Worm (Caenorhabditis elegans) whole organism, mixed stage, embryonic: ENCODE results near the gene spp-28.

ENCODE experiments used
- M03D4.4 ChIP-seq: sonication (generic microtip); optimal IDR thresholded peaks from 2 replicates; lab custom pipeline; 2017; ENCODE audit warnings: mild to moderate bottlenecking, missing genetic modification characterization, missing compliant biosample characterization
- bed-3 ChIP-seq: fragments of 200-800 bp; sonication (Bioruptor generic); optimal IDR thresholded peaks from 3 replicates; lab custom pipeline; 2018; ENCODE audit warnings: mild to moderate bottlenecking, missing genetic modification characterization, moderate library complexity, missing compliant biosample characterization
- blmp-1 ChIP-seq: fragments of 150-350 bp; optimal IDR thresholded peaks from 2 replicates; lab custom pipeline; 2014; ENCODE audit warnings: missing biosample characterization, missing genetic modification characterization
- ceh-39 ChIP-seq: fragments of 150-350 bp; optimal IDR thresholded peaks from 2 replicates; lab custom pipeline; 2014; ENCODE audit warnings: missing biosample characterization, missing genetic modification characterization
- ceh-43 ChIP-seq: fragments of 200-800 bp; sonication (Bioruptor generic); optimal IDR thresholded peaks from 2 replicates; lab custom pipeline; 2018; ENCODE audit warnings: mild to moderate bottlenecking, missing genetic modification characterization, moderate library complexity, missing compliant biosample characterization
- ceh-83 ChIP-seq: fragments of 200-800 bp; sonication (Bioruptor generic); optimal IDR thresholded peaks from 2 replicates; lab custom pipeline; 2018; ENCODE audit warnings: mild to moderate bottlenecking, missing genetic modification characterization, missing compliant biosample characterization
- ces-1 ChIP-seq: fragments of 150-350 bp; optimal IDR thresholded peaks from 2 replicates; lab custom pipeline; 2014; ENCODE audit warnings: missing biosample characterization, missing genetic modification reagents, missing genetic modification characterization
- drap-1 ChIP-seq: fragments of 200-800 bp; sonication (Bioruptor generic); optimal IDR thresholded peaks from 3 replicates; lab custom pipeline; 2018; ENCODE audit warnings: mild to moderate bottlenecking, missing genetic modification characterization, missing compliant biosample characterization
- elt-1 ChIP-seq: sonication (generic microtip); optimal IDR thresholded peaks from 2 replicates; lab custom pipeline; 2017; ENCODE audit warnings: missing genetic modification characterization, mild to moderate bottlenecking, missing compliant biosample characterization, antibody characterized with exemption, moderate library complexity, borderline replicate concordance; ENCODE audit not compliant: insufficient read depth
- elt-3 ChIP-seq: fragments of 150-350 bp; optimal IDR thresholded peaks from 2 replicates; lab custom pipeline; 2014; ENCODE audit warnings: missing biosample characterization, missing genetic modification characterization
- ham-2 ChIP-seq: fragments of 200-800 bp; sonication (Bioruptor generic); optimal IDR thresholded peaks from 2 replicates; lab custom pipeline; 2018; ENCODE audit warnings: mild to moderate bottlenecking, missing genetic modification characterization, missing compliant biosample characterization
- hlh-1 ChIP-seq: fragments of 150-350 bp; optimal IDR thresholded peaks from 2 replicates; lab custom pipeline; 2014; ENCODE audit warnings: missing biosample characterization, missing genetic modification reagents, missing genetic modification characterization
- lin-13 ChIP-seq: fragments of 150-350 bp; optimal IDR thresholded peaks from 2 replicates; lab custom pipeline; 2014; ENCODE audit warnings: missing biosample characterization, missing genetic modification characterization
- lin-32 ChIP-seq: fragments of 200-800 bp; sonication (Bioruptor generic); optimal IDR thresholded peaks from 2 replicates; lab custom pipeline; 2018; ENCODE audit warnings: mild to moderate bottlenecking, missing genetic modification characterization, missing compliant biosample characterization
- lsy-2 ChIP-seq: fragments of 150-350 bp; optimal IDR thresholded peaks from 2 replicates; lab custom pipeline; 2014; ENCODE audit warnings: missing biosample characterization, missing genetic modification characterization
- mab-5 ChIP-seq: fragments of 150-350 bp; optimal IDR thresholded peaks from 2 replicates; lab custom pipeline; 2014; ENCODE audit warnings: missing biosample characterization, missing genetic modification characterization
- mep-1 ChIP-seq: fragments of 150-350 bp; optimal IDR thresholded peaks from 2 replicates; lab custom pipeline; 2017; ENCODE audit warnings: missing biosample characterization, missing genetic modification reagents, missing genetic modification characterization, inconsistent platforms
- mls-2 ChIP-seq: sonication (generic microtip); optimal IDR thresholded peaks from 2 replicates; lab custom pipeline; 2016; ENCODE audit warnings: mild to moderate bottlenecking, missing genetic modification characterization, moderate library complexity, missing compliant biosample characterization
- nhr-12 ChIP-seq: fragments of 150-350 bp; optimal IDR thresholded peaks from 2 replicates; lab custom pipeline; 2014; ENCODE audit warnings: missing biosample characterization, missing genetic modification characterization
- nhr-2 ChIP-seq: fragments of 150-350 bp; optimal IDR thresholded peaks from 2 replicates; lab custom pipeline; 2014; ENCODE audit warnings: missing biosample characterization, missing genetic modification characterization
- nhr-237 ChIP-seq: fragments of 150-350 bp; optimal IDR thresholded peaks from 2 replicates; lab custom pipeline; 2014; ENCODE audit warnings: missing biosample characterization, missing genetic modification characterization
- nhr-28 ChIP-seq: fragments of 150-350 bp; optimal IDR thresholded peaks from 2 replicates; lab custom pipeline; 2014; ENCODE audit warnings: missing biosample characterization, missing genetic modification characterization
- nhr-76 ChIP-seq: sonication (generic microtip); optimal IDR thresholded peaks from 2 replicates; lab custom pipeline; 2017; ENCODE audit warnings: missing biosample characterization, missing genetic modification characterization
- pha-4 ChIP-seq: fragments of 150-350 bp; optimal IDR thresholded peaks from 2 replicates; lab custom pipeline; 2018; ENCODE audit warnings: missing biosample characterization, missing genetic modification reagents, missing genetic modification characterization
- sem-2 ChIP-seq: fragments of 200-800 bp; sonication (Bioruptor generic); optimal IDR thresholded peaks from 2 replicates; lab custom pipeline; 2018; ENCODE audit warnings: mild to moderate bottlenecking, missing genetic modification characterization, missing compliant biosample characterization
- snpc-4 ChIP-seq: fragments of 150-350 bp; optimal IDR thresholded peaks from 2 replicates; lab custom pipeline; 2014; ENCODE audit warnings: missing biosample characterization, missing genetic modification characterization
- sptf-1 ChIP-seq: sonication (generic microtip); optimal IDR thresholded peaks from 2 replicates; lab custom pipeline; 2017; ENCODE audit warnings: mild to moderate bottlenecking, missing genetic modification characterization, moderate library complexity, missing compliant biosample characterization
- tbx-8 ChIP-seq: fragments of 200-800 bp; sonication (Bioruptor generic); optimal IDR thresholded peaks from 2 replicates; lab custom pipeline; 2018; ENCODE audit warnings: mild to moderate bottlenecking, missing genetic modification characterization, moderate library complexity, missing compliant biosample characterization
- unc-120 ChIP-seq: sonication (generic microtip); optimal IDR thresholded peaks from 2 replicates; lab custom pipeline; 2017; ENCODE audit warnings: missing genetic modification characterization, missing compliant biosample characterization; ENCODE audit not compliant: poor library complexity, severe bottlenecking
- unc-62 ChIP-seq: fragments of 150-350 bp; optimal IDR thresholded peaks from 2 replicates; lab custom pipeline; 2014; ENCODE audit warnings: missing biosample characterization, missing genetic modification reagents, missing genetic modification characterization
- zip-8 ChIP-seq: fragments of 150-350 bp; optimal IDR thresholded peaks from 2 replicates; lab custom pipeline; 2014; ENCODE audit warnings: missing biosample characterization, missing genetic modification characterization
- ztf-11 ChIP-seq: fragments of 150-350 bp; optimal IDR thresholded peaks from 2 replicates; lab custom pipeline; 2014; ENCODE audit warnings: missing biosample characterization, missing genetic modification characterization

Gene spp-28

ce11 chrIII:4190241-4190640 is at the start of gene spp-28:
Gene spp-28, minus strand, starts transcription at chrIII:4190341.
- no peak for TF ChIP-seq lsy-2 (tag; lab: Kevin White, UChicago)
- TF ChIP-seq zip-8: no peak
- no peak for TF ChIP-seq mep-1 (tag; lab: Kevin White, UChicago)
- no peak for TF ChIP-seq ceh-39
- no peak for TF ChIP-seq unc-62 (GFP tag; lab: Kevin White, UChicago)
- TF ChIP-seq tbx-8: no peak
- TF ChIP-seq lin-13: no peak
- TF ChIP-seq blmp-1: no peak
- no peak for TF ChIP-seq bed-3
- TF ChIP-seq nhr-12 (tag; lab: Kevin White, UChicago): no peak
- TF ChIP-seq M03D4.4: no peak
- no peak for TF ChIP-seq mls-2
- no peak for TF ChIP-seq ceh-43 (GFP tag; lab: Kevin White, UChicago)
- no peak for TF ChIP-seq sem-2 (GFP tag; lab: Kevin White, UChicago)

DNA sequence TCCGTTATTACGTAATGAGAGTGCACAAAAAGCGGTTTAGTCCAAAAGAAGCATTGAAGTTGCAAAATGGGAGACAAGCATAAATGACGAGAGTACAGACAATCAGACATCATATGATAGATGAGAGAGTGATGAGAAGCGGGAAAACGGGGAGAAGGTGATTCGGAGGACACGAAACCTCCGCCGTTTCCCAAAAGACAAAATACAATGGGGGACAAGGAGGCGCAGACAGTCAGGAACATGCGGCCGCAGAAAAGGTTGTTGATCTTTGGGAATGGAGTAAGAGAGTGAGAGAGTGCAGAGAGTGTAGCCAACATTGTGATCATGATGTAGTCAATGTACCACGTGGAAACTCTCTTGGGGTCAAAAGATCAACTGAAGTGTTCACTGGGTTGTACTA is 47.5 kb upstream of the spp-28 start:
- TF ChIP-seq lin-32 (GFP tag; lab: Kevin White, UChicago): no peak
- TF ChIP-seq lin-13: peak; percentile 35
- TF ChIP-seq nhr-12 (tag; lab: Kevin White, UChicago): peak; percentile 94
- peak; percentile 25 for TF ChIP-seq lsy-2 (tag; lab: Kevin White, UChicago)
- no peak for TF ChIP-seq nhr-2
- TF ChIP-seq hlh-1 (tag; lab: Kevin White, UChicago): peak; percentile 40
- TF ChIP-seq elt-3 (tag; lab: Kevin White, UChicago): no peak
- peak; percentile 76 for TF ChIP-seq nhr-28 (tag; lab: Kevin White, UChicago)
- peak; percentile 77 for TF ChIP-seq ham-2 (GFP tag; lab: Kevin White, UChicago)
- peak; percentile 96 for TF ChIP-seq unc-120 (tag; lab: Kevin White, UChicago)
- peak; percentile 30 for TF ChIP-seq mls-2
- TF ChIP-seq ceh-39: no peak
- peak; percentile 57 for TF ChIP-seq elt-1 (tag; lab: Kevin White, UChicago)
- TF ChIP-seq snpc-4 (tag; lab: Kevin White, UChicago): no peak
- TF ChIP-seq mep-1 (tag; lab: Kevin White, UChicago): peak; percentile 57
- TF ChIP-seq zip-8: peak; percentile 59
- peak; percentile 27 for TF ChIP-seq ztf-11 (tag; lab: Kevin White, UChicago)
- no peak for TF ChIP-seq ceh-83 (GFP tag; lab: Kevin White, UChicago)
- TF ChIP-seq ces-1 (GFP tag; lab: Kevin White, UChicago): peak; percentile 59
- TF ChIP-seq drap-1 (GFP tag; lab: Kevin White, UChicago): peak; percentile 25
- TF ChIP-seq nhr-237 (tag; lab: Kevin White, UChicago): peak; percentile 85
- peak; percentile 92 for TF ChIP-seq pha-4 (tag; lab: Kevin White, UChicago)
- TF ChIP-seq sptf-1 (tag; lab: Kevin White, UChicago): peak; percentile 37
- TF ChIP-seq unc-62 (GFP tag; lab: Kevin White, UChicago): peak; percentile 84

- no peak for TF ChIP-seq snpc-4 (tag; lab: Kevin White, UChicago)
- TF ChIP-seq unc-62 (GFP tag; lab: Kevin White, UChicago): peak; percentile 2
- TF ChIP-seq elt-1 (tag; lab: Kevin White, UChicago): peak; percentile 38
- TF ChIP-seq lin-13: peak; percentile 32
- peak; percentile 22 for TF ChIP-seq mep-1 (tag; lab: Kevin White, UChicago)
Observed at ce11 chrIII:4236178-4236577, 46.0 kb upstream of the spp-28 start.

- no peak for TF ChIP-seq sem-2 (GFP tag; lab: Kevin White, UChicago)
- no peak for TF ChIP-seq hlh-1 (tag; lab: Kevin White, UChicago)
- no peak for TF ChIP-seq lin-13
- TF ChIP-seq mab-5 (tag; lab: Kevin White, UChicago): no peak
- no peak for TF ChIP-seq lin-32 (GFP tag; lab: Kevin White, UChicago)
Observed at ce11 chrIII:4234642-4235295, 44.6 kb upstream of the spp-28 start.

DNA sequence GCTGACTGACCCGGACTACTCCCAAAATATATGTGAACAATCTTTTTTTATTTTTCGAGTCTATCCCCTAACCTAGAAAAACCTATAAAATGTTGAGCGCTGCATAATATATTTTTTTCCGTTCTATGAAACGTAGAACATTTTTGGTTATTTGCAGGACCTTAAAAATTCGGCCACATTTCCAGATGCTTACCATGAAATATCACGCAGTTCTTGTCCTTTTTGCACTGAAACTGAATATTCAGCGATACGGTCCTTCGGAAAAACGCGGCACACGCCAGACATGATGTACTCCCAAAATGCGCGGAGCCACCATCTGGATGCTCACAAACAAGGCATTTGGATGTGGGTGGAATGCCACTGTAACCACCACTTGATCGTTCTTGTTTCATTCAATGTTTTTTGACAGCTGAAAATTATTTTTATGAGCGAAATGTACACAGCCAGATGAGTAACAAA is 42.7 kb upstream of the spp-28 start, which contains the start of gene nhr-20:
Gene nhr-20, minus strand, starts transcription at position 409 of the 459 bp plus-strand sequence.
- TF ChIP-seq nhr-28 (tag; lab: Kevin White, UChicago): no peak
- no peak for TF ChIP-seq ham-2 (GFP tag; lab: Kevin White, UChicago)
- no peak for TF ChIP-seq nhr-76
- no peak for TF ChIP-seq elt-3 (tag; lab: Kevin White, UChicago)
- no peak for TF ChIP-seq blmp-1
- TF ChIP-seq elt-1 (tag; lab: Kevin White, UChicago): no peak
- TF ChIP-seq ceh-83 (GFP tag; lab: Kevin White, UChicago): no peak
- TF ChIP-seq unc-62 (GFP tag; lab: Kevin White, UChicago): no peak
- no peak for TF ChIP-seq lin-13
